Worm (Caenorhabditis elegans) whole organism, L4 larva: Measurements from ENCODE around the gene C16C8.11.

Experiments
- D1046.2 ChIP-seq: fragments of 200-800 bp; sonication (Bioruptor generic); IDR thresholded peaks from 2 replicates; pipeline ENCODE4 v1.3.6; 2022; ENCODE audit warnings: missing genetic modification characterization, missing compliant biosample characterization
- F10B5.3 ChIP-seq: sonication (generic microtip); optimal IDR thresholded peaks from 2 replicates; lab custom pipeline; 2016; ENCODE audit warnings: mild to moderate bottlenecking, missing genetic modification characterization, missing compliant biosample characterization
- F49E8.2 ChIP-seq: sonication (generic microtip); optimal IDR thresholded peaks from 2 replicates; lab custom pipeline; 2016; ENCODE audit warnings: missing compliant biosample characterization, mild to moderate bottlenecking, missing genetic modification characterization, borderline replicate concordance
- R02D3.7 ChIP-seq: fragments of 150-350 bp; sonication (generic microtip); optimal IDR thresholded peaks from 3 replicates; lab custom pipeline; 2014; ENCODE audit warnings: missing biosample characterization, missing genetic modification characterization
- Y105C5A.15 ChIP-seq: fragments of 200-800 bp; sonication (Bioruptor generic); IDR thresholded peaks from 2 replicates; pipeline ENCODE4 v1.3.6; 2022; ENCODE audit warnings: missing genetic modification characterization, missing compliant biosample characterization
- aha-1 ChIP-seq: fragments of 150-350 bp; peaks from one replicate; lab custom pipeline; 2014; ENCODE audit warnings: missing biosample characterization, missing genetic modification characterization
- ceh-20 ChIP-seq: fragments of 200-800 bp; sonication (Bioruptor generic); IDR thresholded peaks from 2 replicates; pipeline ENCODE4 v1.3.6; 2022; ENCODE audit warnings: missing genetic modification reagents, missing genetic modification characterization, missing compliant biosample characterization
- ceh-44 ChIP-seq: fragments of 200-800 bp; sonication (Bioruptor generic); IDR thresholded peaks from 2 replicates; pipeline ENCODE4 v1.3.6; 2022; ENCODE audit warnings: missing genetic modification reagents, missing genetic modification characterization, missing compliant biosample characterization
- ceh-62 ChIP-seq: sonication (generic microtip); optimal IDR thresholded peaks from 2 replicates; lab custom pipeline; 2017; ENCODE audit warnings: missing biosample characterization, missing genetic modification characterization
- ctbp-1 ChIP-seq: fragments of 200-800 bp; sonication (Bioruptor generic); IDR thresholded peaks from 2 replicates; pipeline ENCODE4 v1.3.6; 2022; ENCODE audit warnings: missing genetic modification reagents, missing genetic modification characterization, missing compliant biosample characterization
- daf-8 ChIP-seq: fragments of 200-800 bp; sonication (Bioruptor generic); IDR thresholded peaks from 2 replicates; pipeline ENCODE4 v1.3.6; 2022; ENCODE audit warnings: missing genetic modification characterization, missing compliant biosample characterization
- dpl-1 ChIP-seq: fragments of 150-350 bp; optimal IDR thresholded peaks from 2 replicates; lab custom pipeline; 2014; ENCODE audit warnings: missing biosample characterization, missing genetic modification reagents, missing genetic modification characterization
- dve-1 ChIP-seq: sonication (generic microtip); optimal IDR thresholded peaks from 2 replicates; lab custom pipeline; 2017; ENCODE audit warnings: antibody characterized with exemption, mild to moderate bottlenecking, missing genetic modification characterization, missing compliant biosample characterization; ENCODE audit not compliant: insufficient read depth
- egl-27 ChIP-seq: sonication (generic microtip); optimal IDR thresholded peaks from 3 replicates; lab custom pipeline; 2017; ENCODE audit warnings: missing biosample characterization, missing genetic modification reagents, missing genetic modification characterization
- fkh-10 ChIP-seq: fragments of 150-350 bp; optimal IDR thresholded peaks from 2 replicates; lab custom pipeline; 2014; ENCODE audit warnings: missing biosample characterization, missing genetic modification reagents, missing genetic modification characterization
- fos-1 ChIP-seq: fragments of 150-350 bp; optimal IDR thresholded peaks from 2 replicates; lab custom pipeline; 2014; ENCODE audit warnings: missing biosample characterization, missing genetic modification characterization
- lin-13 ChIP-seq: fragments of 150-350 bp; optimal IDR thresholded peaks from 2 replicates; lab custom pipeline; 2014; ENCODE audit warnings: missing biosample characterization, missing genetic modification reagents, missing genetic modification characterization
- lin-29 ChIP-seq: fragments of 200-800 bp; sonication (Bioruptor generic); IDR thresholded peaks from 2 replicates; pipeline ENCODE4 v1.3.6; 2022; ENCODE audit warnings: missing genetic modification reagents, missing genetic modification characterization, missing compliant biosample characterization
- lin-38 ChIP-seq: fragments of 200-800 bp; sonication (Bioruptor generic); IDR thresholded peaks from 2 replicates; pipeline ENCODE4 v1.3.6; 2022; ENCODE audit warnings: missing genetic modification reagents, missing genetic modification characterization, missing compliant biosample characterization
- madf-9 ChIP-seq: fragments of 200-800 bp; sonication (Bioruptor generic); conservative IDR thresholded peaks from 2 replicates; pipeline ENCODE4 v1.3.6; 2022; ENCODE audit warnings: missing genetic modification reagents, missing genetic modification characterization, missing compliant biosample characterization
- mep-1 ChIP-seq: fragments of 150-350 bp; sonication (generic microtip); optimal IDR thresholded peaks from 3 replicates; lab custom pipeline; 2014; ENCODE audit warnings: missing biosample characterization, missing genetic modification characterization
- mes-2 ChIP-seq: sonication (generic microtip); optimal IDR thresholded peaks from 2 replicates; lab custom pipeline; 2016; ENCODE audit warnings: missing genotype, mild to moderate bottlenecking, missing genetic modification characterization, missing compliant biosample characterization; ENCODE audit not compliant: poor library complexity, severe bottlenecking
- mxl-2 ChIP-seq: fragments of 200-800 bp; sonication (Bioruptor generic); conservative IDR thresholded peaks from 2 replicates; pipeline ENCODE4 v1.3.6; 2022; ENCODE audit warnings: missing genetic modification reagents, missing genetic modification characterization, missing compliant biosample characterization
- nhr-10 ChIP-seq: fragments of 150-350 bp; optimal IDR thresholded peaks from 2 replicates; lab custom pipeline; 2014; ENCODE audit warnings: missing biosample characterization, missing genetic modification characterization
- nhr-237 ChIP-seq: sonication (generic microtip); optimal IDR thresholded peaks from 2 replicates; lab custom pipeline; 2017; ENCODE audit warnings: missing biosample characterization, missing genetic modification characterization
- nhr-25 ChIP-seq: sonication (generic microtip); optimal IDR thresholded peaks from 2 replicates; lab custom pipeline; 2017; ENCODE audit warnings: missing genetic modification characterization, mild to moderate bottlenecking, missing compliant biosample characterization, antibody characterized with exemption, moderate library complexity, borderline replicate concordance; ENCODE audit not compliant: insufficient read depth
- nhr-41 ChIP-seq: fragments of 200-800 bp; sonication (Bioruptor generic); IDR thresholded peaks from 2 replicates; pipeline ENCODE4 v1.3.6; 2022; ENCODE audit warnings: missing genetic modification reagents, missing genetic modification characterization, missing compliant biosample characterization
- nhr-42 ChIP-seq: fragments of 200-800 bp; sonication (Bioruptor generic); IDR thresholded peaks from 2 replicates; pipeline ENCODE4 v1.3.6; 2022; ENCODE audit warnings: missing genetic modification characterization, missing compliant biosample characterization
- nhr-77 ChIP-seq: fragments of 150-350 bp; optimal IDR thresholded peaks from 2 replicates; lab custom pipeline; 2014; ENCODE audit warnings: missing biosample characterization, missing genetic modification characterization
- pha-4 ChIP-seq, 2 experiments: fragments of 150-350 bp in 1 of 2; fragments of 200-800 bp in 1 of 2; sonication (Bioruptor generic) in 1 of 2; IDR thresholded peaks in 1 of 2; optimal IDR thresholded peaks in 1 of 2; 2 replicates each; pipeline versions ENCODE4 v1.3.6 to Lab custom; 2014 to 2022; ENCODE audit warnings: missing genetic modification characterization in 2 of 2, missing genetic modification reagents in 2 of 2, missing biosample characterization in 1 of 2, missing compliant biosample characterization in 1 of 2
- pqm-1 ChIP-seq: sonication (generic microtip); optimal IDR thresholded peaks from 2 replicates; lab custom pipeline; 2017; ENCODE audit warnings: missing biosample characterization, missing genetic modification characterization
- sdz-12 ChIP-seq: fragments of 200-800 bp; sonication (Bioruptor generic); optimal IDR thresholded peaks from 2 replicates; lab custom pipeline; 2018; ENCODE audit warnings: mild to moderate bottlenecking, missing genetic modification characterization, missing compliant biosample characterization
- skn-1 ChIP-seq: fragments of 150-350 bp; optimal IDR thresholded peaks from 2 replicates; lab custom pipeline; 2014; ENCODE audit warnings: missing biosample characterization, missing genetic modification characterization
- tra-1 ChIP-seq: fragments of 200-800 bp; sonication (Bioruptor generic); IDR thresholded peaks from 2 replicates; pipeline ENCODE4 v1.3.6; 2022; ENCODE audit warnings: missing genetic modification reagents, missing genetic modification characterization, missing compliant biosample characterization
- unc-62 ChIP-seq, 3 experiments: fragments of 150-350 bp in 1 of 3; sonication (generic microtip); optimal IDR thresholded peaks in 2 of 3; peaks in 1 of 3; 1 replicate in 1 of 3; 2 replicates in 2 of 3; lab custom pipeline; 2014 to 2017; ENCODE audit warnings: missing biosample characterization in 3 of 3, missing genetic modification characterization in 3 of 3, missing genetic modification reagents in 3 of 3, missing genotype in 1 of 3
- vab-7 ChIP-seq: fragments of 200-800 bp; sonication (Bioruptor generic); IDR thresholded peaks from 2 replicates; pipeline ENCODE4 v1.3.6; 2022; ENCODE audit warnings: missing genetic modification reagents, missing genetic modification characterization, missing compliant biosample characterization
- zag-1 ChIP-seq: fragments of 150-350 bp; optimal IDR thresholded peaks from 2 replicates; lab custom pipeline; 2014; ENCODE audit warnings: missing biosample characterization, missing genetic modification characterization

Gene C16C8.11

ce11 chrII:3444280-3444679 lies 9.2 kb upstream of the C16C8.11 start, which contains the start of gene C16C8.4:
Gene C16C8.4 (minus strand): TSS chrII:3444380.
- TF ChIP-seq aha-1 = peak; percentile 66
- TF ChIP-seq daf-8 (GFP tag; lab: Robert Waterston, UW) = no peak
- no peak for TF ChIP-seq lin-13 (GFP tag; lab: Kevin White, UChicago)

- TF ChIP-seq dve-1 (tag; lab: Kevin White, UChicago) = no peak
- TF ChIP-seq vab-7 (GFP tag; lab: Robert Waterston, UW) = no peak
- TF ChIP-seq mxl-2 (GFP tag; lab: Robert Waterston, UW) = no peak
- no peak for TF ChIP-seq unc-62 (GFP tag; optimal IDR thresholded peaks at IDR 0.05 in 1 of 2; lab: Kevin White, UChicago)
- no peak for TF ChIP-seq unc-62 (tag; optimal IDR thresholded peaks at IDR 0.05; lab: Kevin White, UChicago)
- TF ChIP-seq nhr-77 = no peak
- no peak for TF ChIP-seq ceh-62 (tag; lab: Kevin White, UChicago)
These were observed 8.2 kb upstream of the C16C8.11 start, which contains the start of the genes C16C8.5 and C16C8.16 for ce11 chrII:3445285-3445806. Gene C16C8.5 (minus strand): TSS chrII:3445385. Gene C16C8.16 (plus strand): TSS chrII:3445756.

- no peak for TF ChIP-seq nhr-25
- TF ChIP-seq skn-1 (tag; lab: Kevin White, UChicago) = no peak
- TF ChIP-seq fkh-10 (GFP tag; lab: Kevin White, UChicago) = no peak
- no peak for TF ChIP-seq nhr-42 (GFP tag; lab: Robert Waterston, UW)
- TF ChIP-seq D1046.2 = no peak
- no peak for TF ChIP-seq F49E8.2
- no peak for TF ChIP-seq sdz-12 (GFP tag; lab: Kevin White, UChicago)
- no peak for TF ChIP-seq mep-1 (tag; lab: Kevin White, UChicago)
- no peak for TF ChIP-seq lin-29 (GFP tag; lab: Robert Waterston, UW)
- TF ChIP-seq tra-1 (GFP tag; lab: Robert Waterston, UW) = no peak
- TF ChIP-seq dpl-1 = no peak
- TF ChIP-seq lin-38 (GFP tag; lab: Robert Waterston, UW) = no peak
- no peak for TF ChIP-seq Y105C5A.15 (GFP tag; lab: Robert Waterston, UW)
- TF ChIP-seq ceh-44 (GFP tag; lab: Robert Waterston, UW) = no peak
- no peak for TF ChIP-seq ctbp-1 (GFP tag; lab: Robert Waterston, UW)
- TF ChIP-seq nhr-237 = no peak
These were observed 6.9 kb upstream of the C16C8.11 start, which contains the start of the genes C16C8.20 and gldi-6 for ce11 chrII:3446647-3447046. Gene C16C8.20 (plus strand): TSS chrII:3446947. Gene gldi-6 (plus strand): TSS chrII:3446947.

ce11 chrII:3447906-3448305 lies 5.6 kb upstream of the C16C8.11 start, which contains the start of gene C16C8.21:
Gene C16C8.21 (plus strand): TSS chrII:3448206.
- no peak for TF ChIP-seq nhr-41
- TF ChIP-seq pha-4 (GFP tag; IDR thresholded peaks at IDR 0.05; lab: Robert Waterston, UW) = no peak
- TF ChIP-seq pha-4 (tag; optimal IDR thresholded peaks at IDR 0.05; lab: Kevin White, UChicago) = no peak
- no peak for TF ChIP-seq madf-9 (GFP tag; lab: Robert Waterston, UW)
- TF ChIP-seq mes-2 = no peak
- no peak for TF ChIP-seq lin-13 (GFP tag; lab: Kevin White, UChicago)
- no peak for TF ChIP-seq ceh-20 (GFP tag; lab: Robert Waterston, UW)
- no peak for TF ChIP-seq zag-1
- TF ChIP-seq pqm-1 (tag; lab: Kevin White, UChicago) = no peak
- TF ChIP-seq ctbp-1 (GFP tag; lab: Robert Waterston, UW) = no peak
- no peak for TF ChIP-seq nhr-10
- TF ChIP-seq R02D3.7 (tag; lab: Kevin White, UChicago) = no peak
- no peak for TF ChIP-seq egl-27
- TF ChIP-seq fos-1 (tag; lab: Kevin White, UChicago) = no peak
- no peak for TF ChIP-seq F10B5.3 (tag; lab: Kevin White, UChicago)
